Worm (Caenorhabditis elegans) whole organism, young adult: ENCODE results near the gene F56C3.10.

Experiments used
- B0261.1 ChIP-seq: sonication (generic microtip); optimal IDR thresholded peaks from 2 replicates; lab custom pipeline; 2016; ENCODE audit warnings: mild to moderate bottlenecking, missing genetic modification characterization, moderate library complexity, missing compliant biosample characterization
- D2030.7 ChIP-seq: fragments of 200-800 bp; sonication (Bioruptor generic); IDR thresholded peaks from 2 replicates; pipeline ENCODE4 v1.3.6; 2022; ENCODE audit warnings: missing genetic modification reagents, missing genetic modification characterization, missing compliant biosample characterization
- F33H1.4 ChIP-seq: fragments of 200-800 bp; sonication (Bioruptor generic); IDR thresholded peaks from 2 replicates; pipeline ENCODE4 v1.3.6; 2022; ENCODE audit warnings: missing genetic modification reagents, missing genetic modification characterization, missing compliant biosample characterization
- K12H6.12 ChIP-seq: fragments of 200-800 bp; sonication (Bioruptor generic); optimal IDR thresholded peaks from 2 replicates; lab custom pipeline; 2018; ENCODE audit warnings: mild to moderate bottlenecking, missing genetic modification characterization, missing compliant biosample characterization
- T26A5.8 ChIP-seq: sonication (generic microtip); optimal IDR thresholded peaks from 2 replicates; lab custom pipeline; 2016; ENCODE audit warnings: missing genetic modification characterization, missing compliant biosample characterization
- Y79H2A.3 ChIP-seq: fragments of 200-800 bp; sonication (Bioruptor generic); conservative IDR thresholded peaks from 2 replicates; pipeline ENCODE4 v1.3.6; 2022; ENCODE audit warnings: missing genetic modification reagents, missing genetic modification characterization, missing compliant biosample characterization
- ama-1 ChIP-seq, 3 experiments: fragments of 150-350 bp in 1 of 3; sonication (generic microtip) in 2 of 3; optimal IDR thresholded peaks; 2 replicates each; lab custom pipeline; 2014 to 2018; ENCODE audit warnings: missing biosample characterization in 2 of 3, missing genetic modification characterization in 2 of 3, missing genetic modification reagents in 2 of 3
- cebp-2 ChIP-seq: fragments of 200-800 bp; sonication (Bioruptor generic); IDR thresholded peaks from 2 replicates; pipeline ENCODE4 v1.3.6; 2022; ENCODE audit warnings: missing genetic modification characterization, missing compliant biosample characterization
- ceh-100 ChIP-seq: fragments of 200-800 bp; sonication (Bioruptor generic); IDR thresholded peaks from 2 replicates; pipeline ENCODE4 v1.3.6; 2022; ENCODE audit warnings: missing genetic modification reagents, missing genetic modification characterization, missing compliant biosample characterization
- ceh-79 ChIP-seq: sonication (generic microtip); optimal IDR thresholded peaks from 2 replicates; lab custom pipeline; 2017; ENCODE audit warnings: mild to moderate bottlenecking, missing genetic modification characterization, missing compliant biosample characterization
- die-1 ChIP-seq: sonication (generic microtip); optimal IDR thresholded peaks from 2 replicates; lab custom pipeline; 2016; ENCODE audit warnings: missing genotype, mild to moderate bottlenecking, missing genetic modification characterization, missing compliant biosample characterization
- dox-1 ChIP-seq: fragments of 200-800 bp; sonication (Bioruptor generic); IDR thresholded peaks from 2 replicates; pipeline ENCODE4 v1.3.6; 2022; ENCODE audit warnings: missing genetic modification reagents, missing genetic modification characterization, missing compliant biosample characterization
- dpff-1 ChIP-seq: sonication (generic microtip); optimal IDR thresholded peaks from 2 replicates; lab custom pipeline; 2017; ENCODE audit warnings: mild to moderate bottlenecking, missing genetic modification characterization, missing compliant biosample characterization
- efl-1 ChIP-seq: fragments of 150-350 bp; optimal IDR thresholded peaks from 2 replicates; lab custom pipeline; 2014; ENCODE audit warnings: missing biosample characterization, missing genetic modification reagents, missing genetic modification characterization
- fkh-3 ChIP-seq: sonication (generic microtip); optimal IDR thresholded peaks from 2 replicates; lab custom pipeline; 2016; ENCODE audit warnings: mild to moderate bottlenecking, missing genetic modification characterization, missing compliant biosample characterization
- gei-17 ChIP-seq: fragments of 200-800 bp; sonication (Bioruptor generic); optimal IDR thresholded peaks from 2 replicates; lab custom pipeline; 2018; ENCODE audit warnings: mild to moderate bottlenecking, missing genetic modification characterization, missing compliant biosample characterization
- hmg-1.2 ChIP-seq: fragments of 200-800 bp; sonication (Bioruptor generic); IDR thresholded peaks from 2 replicates; pipeline ENCODE4 v1.3.6; 2022; ENCODE audit warnings: missing genetic modification reagents, missing genetic modification characterization, missing compliant biosample characterization
- hsf-1 ChIP-seq: fragments of 200-800 bp; sonication (Bioruptor generic); IDR thresholded peaks from 2 replicates; pipeline ENCODE4 v1.3.6; 2022; ENCODE audit warnings: missing genetic modification reagents, missing genetic modification characterization, missing compliant biosample characterization
- let-526 ChIP-seq: fragments of 200-800 bp; sonication (Bioruptor generic); IDR thresholded peaks from 2 replicates; pipeline ENCODE4 v1.3.6; 2022; ENCODE audit warnings: missing genetic modification reagents, missing genetic modification characterization, missing compliant biosample characterization
- mxl-1 ChIP-seq: sonication (generic microtip); optimal IDR thresholded peaks from 2 replicates; lab custom pipeline; 2016; ENCODE audit warnings: missing genetic modification characterization, missing compliant biosample characterization
- nfya-1 ChIP-seq: sonication (generic microtip); optimal IDR thresholded peaks from 2 replicates; lab custom pipeline; 2017; ENCODE audit warnings: antibody characterized with exemption, missing compliant biosample characterization, missing genetic modification characterization, borderline replicate concordance; ENCODE audit not compliant: insufficient read depth
- nfyb-1 ChIP-seq: fragments of 200-800 bp; sonication (Bioruptor generic); IDR thresholded peaks from 2 replicates; pipeline ENCODE4 v1.3.6; 2022; ENCODE audit warnings: missing genetic modification reagents, missing genetic modification characterization, missing compliant biosample characterization
- nhr-179 ChIP-seq: sonication (generic microtip); optimal IDR thresholded peaks from 2 replicates; lab custom pipeline; 2016; ENCODE audit warnings: mild to moderate bottlenecking, missing genetic modification characterization, missing compliant biosample characterization
- nhr-80 ChIP-seq: sonication (generic microtip); optimal IDR thresholded peaks from 2 replicates; lab custom pipeline; 2016; ENCODE audit warnings: missing genetic modification characterization, missing compliant biosample characterization
- nhr-90 ChIP-seq: sonication (generic microtip); optimal IDR thresholded peaks from 2 replicates; lab custom pipeline; 2016; ENCODE audit warnings: missing genotype, mild to moderate bottlenecking, missing genetic modification characterization, missing compliant biosample characterization
- pha-4 ChIP-seq: fragments of 150-350 bp; sonication (generic microtip); optimal IDR thresholded peaks from 2 replicates; lab custom pipeline; 2014; ENCODE audit warnings: missing biosample characterization, missing genetic modification reagents, missing genetic modification characterization
- snpc-4 ChIP-seq, 5 experiments: fragments of 150-350 bp in 1 of 5; sonication (generic microtip) in 4 of 5; optimal IDR thresholded peaks; 2 replicates each; lab custom pipeline; 2014 to 2018; ENCODE audit warnings: missing genetic modification characterization in 5 of 5, missing biosample characterization in 3 of 5, antibody characterized with exemption in 2 of 5, mild to moderate bottlenecking in 2 of 5, missing compliant biosample characterization in 2 of 5, missing genotype in 2 of 5, moderate library complexity in 2 of 5, missing genetic modification reagents in 1 of 5
- unc-62 ChIP-seq: fragments of 150-350 bp; optimal IDR thresholded peaks from 2 replicates; lab custom pipeline; 2014; ENCODE audit warnings: missing biosample characterization, missing genetic modification reagents, missing genetic modification characterization
- xnd-1 ChIP-seq: sonication (generic microtip); optimal IDR thresholded peaks from 2 replicates; lab custom pipeline; 2016; ENCODE audit warnings: missing genotype, missing genetic modification reagents, missing genetic modification characterization, missing compliant biosample characterization
- zfh-2 ChIP-seq: fragments of 200-800 bp; sonication (Bioruptor generic); conservative IDR thresholded peaks from 2 replicates; pipeline ENCODE4 v1.3.6; 2022; ENCODE audit warnings: missing genetic modification reagents, missing genetic modification characterization, missing compliant biosample characterization
- zim-3 ChIP-seq: sonication (generic microtip); optimal IDR thresholded peaks from 2 replicates; lab custom pipeline; 2017; ENCODE audit warnings: mild to moderate bottlenecking, missing genetic modification characterization, moderate library complexity, missing compliant biosample characterization
- ztf-25 ChIP-seq: fragments of 200-800 bp; sonication (Bioruptor generic); IDR thresholded peaks from 2 replicates; pipeline ENCODE4 v1.3.6; 2022; ENCODE audit warnings: missing genetic modification reagents, missing genetic modification characterization, missing compliant biosample characterization

F56C3.10 gene

ce11 chrX:1375071-1375470 is 6.4 kb downstream of the F56C3.10 start (continued):
- TF ChIP-seq let-526 (GFP tag; lab: Robert Waterston, UW) = peak; percentile 100
- TF ChIP-seq, all 124 proteins: peak for 46; not testable (repeated sequence) for 78

- TF ChIP-seq zfh-2 (GFP tag; lab: Robert Waterston, UW) (peak; percentile 63), hmg-1.2 (GFP tag; lab: Robert Waterston, UW) (peak; percentile 29; the same call in 1 of the 2 replicates), ama-1 (optimal IDR thresholded peaks at IDR 0.05; lab: Kevin White, UChicago) (no peak), ama-1 (GFP tag; optimal IDR thresholded peaks at IDR 0.05; lab: Kevin White, UChicago) (no peak), snpc-4 (GFP tag; optimal IDR thresholded peaks at IDR 0.05; lab: Kevin White, UChicago) (no peak), snpc-4 (tag; optimal IDR thresholded peaks at IDR 0.05; lab: Kevin White, UChicago) (peak in 2 of 4 experiments; percentile 83 to 89)
These were observed 9.0 kb downstream of the F56C3.10 start for ce11 chrX:1372464-1372863.

- TF ChIP-seq D2030.7 (GFP tag; lab: Robert Waterston, UW) = no peak
- peak; percentile 51 for TF ChIP-seq nhr-80 (tag; lab: Kevin White, UChicago)
- no peak for TF ChIP-seq ztf-25 (GFP tag; lab: Robert Waterston, UW)
These were observed 9.8 kb downstream of the F56C3.10 start, which contains the start of gene fbxa-190 for ce11 chrX:1371688-1372087. Gene fbxa-190 (plus strand): TSS chrX:1372012.

- TF ChIP-seq Y79H2A.3 (no peak), gei-17 (GFP tag; lab: Kevin White, UChicago) (peak; percentile 77), die-1 (tag; lab: Kevin White, UChicago) (no peak), dox-1 (GFP tag; lab: Robert Waterston, UW) (0 out of 2 replicates have a peak, but pooled peaks have one; percentile 41), hmg-1.2 (GFP tag; lab: Robert Waterston, UW) (peak; percentile 15; the same call in 1 of the 2 replicates), nfyb-1 (GFP tag; lab: Robert Waterston, UW) (no peak)
These were observed 10.7 kb downstream of the F56C3.10 start, which contains the start of gene F56C3.7 for ce11 chrX:1370736-1371281. Gene F56C3.7 (minus strand): TSS chrX:1370786.

ce11 chrX:1367416-1367815 is 14.0 kb downstream of the F56C3.10 start, which contains the start of gene dgn-2:
Gene dgn-2 (minus strand): TSS chrX:1367516.
- TF ChIP-seq hsf-1 (GFP tag; lab: Robert Waterston, UW) = no peak
- TF ChIP-seq dpff-1 = no peak
- no peak for TF ChIP-seq ceh-100
- TF ChIP-seq cebp-2 = no peak
- TF ChIP-seq efl-1 (GFP tag; lab: Kevin White, UChicago) = no peak
- TF ChIP-seq nhr-90 (tag; lab: Kevin White, UChicago) = no peak
- TF ChIP-seq F33H1.4 = no peak
- no peak for TF ChIP-seq B0261.1 (tag; lab: Kevin White, UChicago)
- TF ChIP-seq mxl-1 = no peak
- TF ChIP-seq K12H6.12 = no peak
- TF ChIP-seq zim-3 (tag; lab: Kevin White, UChicago) = no peak
- no peak for TF ChIP-seq ceh-79 (tag; lab: Kevin White, UChicago)
- no peak for TF ChIP-seq nhr-179 (tag; lab: Kevin White, UChicago)
- no peak for TF ChIP-seq xnd-1
- TF ChIP-seq, all 124 proteins: peak for 0

- TF ChIP-seq pha-4 (no peak), nfya-1 (tag; lab: Kevin White, UChicago) (no peak), T26A5.8 (tag; lab: Kevin White, UChicago) (no peak), unc-62 (GFP tag; lab: Kevin White, UChicago) (no peak), zfh-2 (GFP tag; lab: Robert Waterston, UW) (no peak), fkh-3 (no peak)
- TF ChIP-seq, all 124 proteins: peak for 0
These were observed 20.8 kb downstream of the F56C3.10 start, which contains the start of gene F56C3.4 for ce11 chrX:1360631-1361030. Gene F56C3.4 (minus strand): TSS chrX:1360731.
